Worm (Caenorhabditis elegans) whole organism, L1 larva: ENCODE measurements around the gene wrt-5.

Experiments
- C16A3.4 ChIP-seq: fragments of 150-350 bp; optimal IDR thresholded peaks from 2 replicates; lab custom pipeline; 2014; ENCODE audit warnings: missing biosample characterization, missing genetic modification characterization
- Y116A8C.19 ChIP-seq: sonication (generic microtip); optimal IDR thresholded peaks from 2 replicates; lab custom pipeline; 2016; ENCODE audit warnings: missing compliant biosample characterization, missing genetic modification characterization, borderline replicate concordance
- aly-2 ChIP-seq: fragments of 150-350 bp; optimal IDR thresholded peaks from 2 replicates; lab custom pipeline; 2014; ENCODE audit warnings: missing biosample characterization, missing genetic modification characterization
- blmp-1 ChIP-seq: fragments of 150-350 bp; optimal IDR thresholded peaks from 2 replicates; lab custom pipeline; 2014; ENCODE audit warnings: missing biosample characterization, missing genetic modification characterization
- ceh-8 ChIP-seq: fragments of 200-800 bp; sonication (Bioruptor generic); optimal IDR thresholded peaks from 2 replicates; lab custom pipeline; 2018; ENCODE audit warnings: mild to moderate bottlenecking, missing genetic modification characterization, moderate library complexity, missing compliant biosample characterization
- ceh-88 ChIP-seq: fragments of 200-800 bp; sonication (Bioruptor generic); IDR thresholded peaks from 2 replicates; pipeline ENCODE4 v1.3.6; 2022; ENCODE audit warnings: missing genetic modification characterization, missing compliant biosample characterization
- dpl-1 ChIP-seq, 3 experiments: fragments of 150-350 bp in 2 of 3; sonication (generic microtip) in 1 of 3; optimal IDR thresholded peaks; 2 replicates each; lab custom pipeline; 2014 to 2017; ENCODE audit warnings: missing biosample characterization in 3 of 3, missing genetic modification characterization in 3 of 3, missing genetic modification reagents in 3 of 3
- efl-3 ChIP-seq: fragments of 200-800 bp; sonication (Bioruptor generic); optimal IDR thresholded peaks from 2 replicates; lab custom pipeline; 2018; ENCODE audit warnings: mild to moderate bottlenecking, missing genetic modification characterization, missing compliant biosample characterization
- elt-2 ChIP-seq: sonication (generic microtip); optimal IDR thresholded peaks from 2 replicates; lab custom pipeline; 2016; ENCODE audit warnings: missing genetic modification characterization, mild to moderate bottlenecking, inconsistent platforms, missing compliant biosample characterization, missing genetic modification reagents
- elt-3 ChIP-seq, 6 experiments: fragments of 150-350 bp in 1 of 6; sonication (generic microtip); optimal IDR thresholded peaks; 2 replicates each; lab custom pipeline; 2017 to 2018; ENCODE audit warnings: missing biosample characterization in 6 of 6, missing genetic modification characterization in 6 of 6, inconsistent platforms in 1 of 6
- fkh-10 ChIP-seq: sonication (generic microtip); optimal IDR thresholded peaks from 2 replicates; lab custom pipeline; 2017; ENCODE audit warnings: missing biosample characterization, missing genetic modification reagents, missing genetic modification characterization
- grh-1 ChIP-seq: fragments of 200-800 bp; sonication (Bioruptor generic); IDR thresholded peaks from 2 replicates; pipeline ENCODE4 v1.3.6; 2022; ENCODE audit warnings: missing genetic modification reagents, missing genetic modification characterization, missing compliant biosample characterization
- hlh-17 ChIP-seq: fragments of 200-800 bp; sonication (Bioruptor generic); optimal IDR thresholded peaks from 2 replicates; lab custom pipeline; 2018; ENCODE audit warnings: missing genetic modification characterization, mild to moderate bottlenecking, missing compliant biosample characterization, moderate library complexity, borderline replicate concordance
- jun-1 ChIP-seq: fragments of 150-350 bp; optimal IDR thresholded peaks from 2 replicates; lab custom pipeline; 2014; ENCODE audit warnings: missing biosample characterization, missing genetic modification reagents, missing genetic modification characterization
- lin-13 ChIP-seq: fragments of 150-350 bp; optimal IDR thresholded peaks from 2 replicates; lab custom pipeline; 2014; ENCODE audit warnings: missing biosample characterization, missing genetic modification reagents, missing genetic modification characterization
- lin-35 ChIP-seq, 2 experiments: fragments of 150-350 bp; optimal IDR thresholded peaks; 2 replicates each; lab custom pipeline; 2014; ENCODE audit warnings: missing biosample characterization in 2 of 2, missing genetic modification characterization in 2 of 2, missing genetic modification reagents in 2 of 2
- lir-3 ChIP-seq: sonication (generic microtip); optimal IDR thresholded peaks from 2 replicates; lab custom pipeline; 2016; ENCODE audit warnings: mild to moderate bottlenecking, missing genetic modification characterization, moderate library complexity, missing compliant biosample characterization; ENCODE audit not compliant: poor library complexity
- lsy-2 ChIP-seq, 2 experiments: fragments of 150-350 bp; optimal IDR thresholded peaks; 2 replicates each; lab custom pipeline; 2014; ENCODE audit warnings: missing biosample characterization in 2 of 2, missing genetic modification characterization in 2 of 2
- mef-2 ChIP-seq: fragments of 150-350 bp; optimal IDR thresholded peaks from 2 replicates; lab custom pipeline; 2014; ENCODE audit warnings: missing biosample characterization, missing genetic modification characterization
- mep-1 ChIP-seq: fragments of 150-350 bp; optimal IDR thresholded peaks from 2 replicates; lab custom pipeline; 2014; ENCODE audit warnings: missing biosample characterization, missing genetic modification characterization
- nhr-237 ChIP-seq: fragments of 150-350 bp; optimal IDR thresholded peaks from 2 replicates; lab custom pipeline; 2014; ENCODE audit warnings: missing biosample characterization, missing genetic modification characterization
- nhr-28 ChIP-seq: fragments of 150-350 bp; optimal IDR thresholded peaks from 2 replicates; lab custom pipeline; 2014; ENCODE audit warnings: missing biosample characterization, missing genetic modification characterization
- nhr-47 ChIP-seq: sonication (generic microtip); optimal IDR thresholded peaks from 2 replicates; lab custom pipeline; 2016; ENCODE audit warnings: mild to moderate bottlenecking, missing genetic modification characterization, moderate library complexity, missing compliant biosample characterization
- nhr-85 ChIP-seq: sonication (generic microtip); peaks from one replicate; lab custom pipeline; 2016; ENCODE audit warnings: missing genetic modification characterization, inconsistent platforms, missing compliant biosample characterization
- pag-3 ChIP-seq: sonication (generic microtip); optimal IDR thresholded peaks from 2 replicates; lab custom pipeline; 2017; ENCODE audit warnings: missing genetic modification characterization, mild to moderate bottlenecking, missing compliant biosample characterization, antibody characterized with exemption, borderline replicate concordance; ENCODE audit not compliant: insufficient read depth
- rnt-1 ChIP-seq: sonication (generic microtip); optimal IDR thresholded peaks from 2 replicates; lab custom pipeline; 2016; ENCODE audit warnings: mild to moderate bottlenecking, missing genetic modification characterization, moderate library complexity, missing compliant biosample characterization
- snpc-4 ChIP-seq: fragments of 150-350 bp; optimal IDR thresholded peaks from 2 replicates; lab custom pipeline; 2014; ENCODE audit warnings: missing biosample characterization, missing genetic modification characterization
- snu-23 ChIP-seq: sonication (generic microtip); optimal IDR thresholded peaks from 2 replicates; lab custom pipeline; 2016; ENCODE audit warnings: missing genetic modification characterization, missing compliant biosample characterization
- sox-4 ChIP-seq: sonication (generic microtip); optimal IDR thresholded peaks from 2 replicates; lab custom pipeline; 2016; ENCODE audit warnings: missing genetic modification characterization, missing compliant biosample characterization
- sptf-1 ChIP-seq: fragments of 150-350 bp; optimal IDR thresholded peaks from 2 replicates; lab custom pipeline; 2014; ENCODE audit warnings: missing biosample characterization, missing genetic modification characterization
- sup-37 ChIP-seq: fragments of 200-800 bp; sonication (Bioruptor generic); optimal IDR thresholded peaks from 2 replicates; lab custom pipeline; 2018; ENCODE audit warnings: mild to moderate bottlenecking, missing genetic modification characterization, missing compliant biosample characterization
- swsn-7 ChIP-seq: sonication (generic microtip); optimal IDR thresholded peaks from 2 replicates; lab custom pipeline; 2016; ENCODE audit warnings: missing genetic modification characterization, missing compliant biosample characterization
- tlp-1 ChIP-seq: fragments of 150-350 bp; optimal IDR thresholded peaks from 2 replicates; lab custom pipeline; 2014; ENCODE audit warnings: missing biosample characterization, missing genetic modification characterization
- unc-86 ChIP-seq: sonication (generic microtip); optimal IDR thresholded peaks from 2 replicates; lab custom pipeline; 2016; ENCODE audit warnings: missing genetic modification characterization, missing compliant biosample characterization
- unc-98 ChIP-seq: fragments of 200-800 bp; sonication (Bioruptor generic); IDR thresholded peaks from 2 replicates; pipeline ENCODE4 v1.3.6; 2022; ENCODE audit warnings: missing genetic modification characterization, missing compliant biosample characterization
- vab-15 ChIP-seq: sonication (generic microtip); optimal IDR thresholded peaks from 2 replicates; lab custom pipeline; 2017; ENCODE audit warnings: missing genotype, mild to moderate bottlenecking, missing genetic modification characterization, missing compliant biosample characterization
- zip-4 ChIP-seq: fragments of 200-800 bp; sonication (Bioruptor generic); optimal IDR thresholded peaks from 2 replicates; lab custom pipeline; 2018; ENCODE audit warnings: mild to moderate bottlenecking, missing genetic modification characterization, moderate library complexity, missing compliant biosample characterization
- ztf-11 ChIP-seq, 2 experiments: sonication (generic microtip); optimal IDR thresholded peaks; 2 replicates each; lab custom pipeline; 2016 to 2017; ENCODE audit warnings: missing genetic modification characterization in 2 of 2, missing biosample characterization in 1 of 2, missing compliant biosample characterization in 1 of 2
- ztf-4 ChIP-seq: fragments of 150-350 bp; optimal IDR thresholded peaks from 2 replicates; lab custom pipeline; 2014; ENCODE audit warnings: missing biosample characterization, missing genetic modification characterization

Gene wrt-5

ce11 chrIV:4083094-4083493, 31.7 kb upstream of the wrt-5 start:
- TF ChIP-seq efl-3: no peak
- TF ChIP-seq vab-15 (tag; lab: Kevin White, UChicago): no peak
- TF ChIP-seq blmp-1: no peak
- no peak for TF ChIP-seq aly-2
- no peak for TF ChIP-seq sptf-1 (tag; lab: Kevin White, UChicago)
- no peak for TF ChIP-seq ztf-4 (tag; lab: Kevin White, UChicago)
- no peak for TF ChIP-seq lin-35 (GFP tag; optimal IDR thresholded peaks at IDR 0.05; lab: Kevin White, UChicago)
- TF ChIP-seq unc-86 (tag; lab: Kevin White, UChicago): no peak
- no peak for TF ChIP-seq sup-37 (GFP tag; lab: Kevin White, UChicago)
- TF ChIP-seq nhr-47 (tag; lab: Kevin White, UChicago): no peak
- TF ChIP-seq elt-3 (tag; optimal IDR thresholded peaks at IDR 0.05; lab: Kevin White, UChicago): no peak
- TF ChIP-seq nhr-85 (tag; lab: Kevin White, UChicago): no peak
- TF ChIP-seq sox-4: no peak
- no peak for TF ChIP-seq Y116A8C.19 (tag; lab: Kevin White, UChicago)
- TF ChIP-seq rnt-1 (tag; lab: Kevin White, UChicago): no peak
- no peak for TF ChIP-seq jun-1 (tag; lab: Kevin White, UChicago)
- TF ChIP-seq mep-1 (tag; lab: Kevin White, UChicago): no peak
- TF ChIP-seq pag-3 (tag; lab: Kevin White, UChicago): no peak
- TF ChIP-seq swsn-7: no peak

ce11 chrIV:4082599-4082998, 31.2 kb upstream of the wrt-5 start:
- TF ChIP-seq tlp-1 (tag; lab: Kevin White, UChicago): no peak
- TF ChIP-seq sup-37 (GFP tag; lab: Kevin White, UChicago): no peak
- TF ChIP-seq elt-2 (tag; lab: Kevin White, UChicago): no peak
- no peak for TF ChIP-seq nhr-28 (tag; lab: Kevin White, UChicago)
- TF ChIP-seq ztf-11 (tag; optimal IDR thresholded peaks at IDR 0.05; lab: Kevin White, UChicago): no peak
- no peak for TF ChIP-seq lin-13 (GFP tag; lab: Kevin White, UChicago)
- no peak for TF ChIP-seq ceh-88 (GFP tag; lab: Robert Waterston, UW)
- no peak for TF ChIP-seq zip-4

ce11 chrIV:4080846-4081245, 29.4 kb upstream of the wrt-5 start, which contains the start of the genes C35B1.9 and C35B1.3:
C35B1.9 (minus strand) TSS chrIV:4080946.
C35B1.3 (plus strand) TSS chrIV:4081151.
- TF ChIP-seq hlh-17: no peak
- TF ChIP-seq lsy-2 (tag; optimal IDR thresholded peaks at IDR 0.05; lab: Kevin White, UChicago): no peak
- no peak for TF ChIP-seq sptf-1 (tag; lab: Kevin White, UChicago)
- no peak for TF ChIP-seq snu-23
- no peak for TF ChIP-seq nhr-237 (tag; lab: Kevin White, UChicago)
- TF ChIP-seq grh-1 (GFP tag; lab: Robert Waterston, UW): no peak
- no peak for TF ChIP-seq ceh-8
- no peak for TF ChIP-seq unc-98 (GFP tag; lab: Robert Waterston, UW)
- no peak for TF ChIP-seq C16A3.4 (tag; lab: Kevin White, UChicago)
- no peak for TF ChIP-seq mef-2
- TF ChIP-seq nhr-47 (tag; lab: Kevin White, UChicago): no peak
- no peak for TF ChIP-seq fkh-10 (GFP tag; lab: Kevin White, UChicago)
- TF ChIP-seq elt-2 (tag; lab: Kevin White, UChicago): no peak
- no peak for TF ChIP-seq snpc-4 (tag; lab: Kevin White, UChicago)
- no peak for TF ChIP-seq lir-3 (tag; lab: Kevin White, UChicago)
- no peak for TF ChIP-seq dpl-1 (GFP tag; optimal IDR thresholded peaks at IDR 0.05; lab: Kevin White, UChicago)
- TF ChIP-seq, all 84 proteins: peak for 0
